Fruit fly (Drosophila melanogaster) whole organism, prepupa: ENCODE measurements around the gene Alp11.

Experiments
- CG7368 ChIP-seq: fragments of 200-800 bp; sonication (Bioruptor generic); optimal IDR thresholded peaks from 3 replicates; lab custom pipeline; 2016; ENCODE audit warnings: missing biosample characterization, missing genetic modification characterization
- CG8632 ChIP-seq: fragments of 200-800 bp; sonication (Bioruptor generic); optimal IDR thresholded peaks from 3 replicates; lab custom pipeline; 2016; ENCODE audit warnings: missing biosample characterization, missing genetic modification characterization

DNA sequence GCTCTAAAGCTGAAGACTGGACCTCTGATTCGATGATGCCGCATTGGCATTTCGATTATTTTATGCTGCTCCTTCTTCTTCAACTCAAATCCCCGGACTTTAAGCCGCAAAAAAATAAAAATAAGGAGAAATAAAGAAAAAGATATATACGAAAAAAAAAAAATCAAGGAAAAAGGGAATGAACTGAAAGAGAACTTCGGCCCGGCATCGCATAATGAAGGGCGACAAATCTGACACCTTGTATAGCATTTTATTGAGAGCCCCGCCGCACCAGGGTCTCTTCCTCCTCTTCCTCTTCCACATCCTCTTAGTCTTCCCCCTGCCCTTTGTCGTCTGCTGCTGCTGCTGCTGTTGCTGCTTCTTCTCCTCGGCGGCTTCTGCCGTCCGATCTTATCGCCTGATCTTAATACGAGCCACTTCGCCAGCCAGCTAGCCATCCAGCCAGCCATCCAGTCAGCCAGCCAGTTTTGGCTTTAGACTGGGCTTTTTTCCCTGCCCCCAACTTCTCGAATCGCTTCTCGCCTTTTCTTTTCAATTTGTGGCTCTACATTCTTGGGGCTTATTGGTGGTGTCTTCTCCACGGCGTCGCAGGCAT is 21.3 kb downstream of the Alp11 start:
- TF ChIP-seq CG8632 (GFP tag; lab: Kevin White, UChicago) = no peak
- TF ChIP-seq CG7368 = no peak
